Fruit fly (Drosophila melanogaster) whole organism, prepupa: Measurements from ENCODE around the gene CG9577.
"Not testable (repeated sequence)": the region's sequence is repeated elsewhere in the genome, so short reads cannot be mapped to it uniquely, and the experiment has no call there.

Experiments
- CG1621 ChIP-seq: fragments of 200-800 bp; sonication (Bioruptor generic); optimal IDR thresholded peaks from 3 replicates; lab custom pipeline; 2018; ENCODE audit warnings: missing biosample characterization, mild to moderate bottlenecking, missing genetic modification characterization
- CG16779 ChIP-seq: fragments of 200-800 bp; sonication (Bioruptor generic); optimal IDR thresholded peaks from 3 replicates; lab custom pipeline; 2017; ENCODE audit warnings: missing biosample characterization, mild to moderate bottlenecking, missing genetic modification characterization
- CG31627 ChIP-seq: fragments of 200-800 bp; sonication (Bioruptor generic); optimal IDR thresholded peaks from 3 replicates; lab custom pipeline; 2016; ENCODE audit warnings: missing biosample characterization, missing genetic modification characterization
- CG6792 ChIP-seq: fragments of 200-800 bp; sonication (Bioruptor generic); optimal IDR thresholded peaks from 3 replicates; lab custom pipeline; 2016; ENCODE audit warnings: missing biosample characterization, missing genetic modification characterization
- Eip75B ChIP-seq: fragments of 200-800 bp; sonication (Bioruptor generic); optimal IDR thresholded peaks from 3 replicates; lab custom pipeline; 2016; ENCODE audit warnings: missing biosample characterization, missing genetic modification characterization
- Smox ChIP-seq: fragments of 200-800 bp; sonication (Bioruptor generic); optimal IDR thresholded peaks from 3 replicates; lab custom pipeline; 2016; ENCODE audit warnings: missing biosample characterization, missing genetic modification characterization

The CG9577 gene

DNA sequence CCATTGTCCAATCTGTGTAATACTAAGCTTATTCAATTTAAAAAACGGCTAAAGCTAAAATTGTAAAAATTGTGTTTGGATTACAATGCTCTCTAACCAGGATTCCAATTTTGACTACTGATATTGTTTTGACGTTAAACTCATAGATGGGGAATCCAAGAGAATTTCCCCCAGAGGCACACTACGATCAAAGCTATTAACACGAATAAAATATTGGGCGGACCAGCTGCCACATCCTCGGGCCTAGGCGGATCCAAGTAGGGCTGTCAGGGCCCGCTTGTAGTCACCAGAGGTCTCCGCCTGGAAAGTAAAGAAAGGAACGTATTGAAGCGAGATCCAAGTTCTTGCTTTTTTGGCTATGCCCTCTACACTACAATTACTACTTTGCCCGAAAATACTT, 43.0 kb downstream of the CG9577 start, which contains the start of gene SdicB:
SdicB (minus strand) TSS at position 101 of the 400 bp plus-strand sequence.
- not testable (repeated sequence) for TF ChIP-seq CG6792; CG16779 (tag; lab: Kevin White, UChicago); Smox (GFP tag; lab: Kevin White, UChicago)

DNA sequence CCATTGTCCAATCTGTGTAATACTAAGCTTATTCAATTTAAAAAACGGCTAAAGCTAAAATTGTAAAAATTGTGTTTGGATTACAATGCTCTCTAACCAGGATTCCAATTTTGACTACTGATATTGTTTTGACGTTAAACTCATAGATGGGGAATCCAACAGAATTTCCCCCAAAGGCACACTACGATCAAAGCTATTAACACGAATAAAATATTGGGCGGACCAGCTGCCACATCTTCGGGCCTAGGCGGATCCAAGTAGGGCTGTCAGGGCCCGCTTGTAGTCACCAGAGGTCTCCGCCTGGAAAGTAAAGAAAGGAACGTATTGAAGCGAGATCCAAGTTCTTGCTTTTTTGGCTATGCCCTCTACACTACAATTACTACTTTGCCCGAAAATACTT, 50.7 kb downstream of the CG9577 start, which contains the start of gene SdicC:
SdicC (minus strand) TSS at position 101 of the 400 bp plus-strand sequence.
- TF ChIP-seq CG31627 (GFP tag; lab: Kevin White, UChicago); Eip75B; CG1621 (tag; lab: Kevin White, UChicago): not testable (repeated sequence)
